Worm (Caenorhabditis elegans) whole organism, L4 larva: ENCODE data around the gene F15G9.5.

ENCODE experiments used
- daf-12 ChIP-seq: fragments of 150-350 bp; optimal IDR thresholded peaks from 2 replicates; lab custom pipeline; 2014; ENCODE audit warnings: missing biosample characterization, missing genetic modification reagents, missing genetic modification characterization
- mxl-3 ChIP-seq: fragments of 200-800 bp; sonication (Bioruptor generic); optimal IDR thresholded peaks from 2 replicates; lab custom pipeline; 2018; ENCODE audit warnings: mild to moderate bottlenecking, missing genetic modification characterization, missing compliant biosample characterization
- nhr-77 ChIP-seq: fragments of 150-350 bp; optimal IDR thresholded peaks from 2 replicates; lab custom pipeline; 2014; ENCODE audit warnings: missing biosample characterization, missing genetic modification characterization
- tra-1 ChIP-seq: fragments of 200-800 bp; sonication (Bioruptor generic); IDR thresholded peaks from 2 replicates; pipeline ENCODE4 v1.3.6; 2022; ENCODE audit warnings: missing genetic modification reagents, missing genetic modification characterization, missing compliant biosample characterization

- TF ChIP-seq nhr-77 (tag; lab: Kevin White, UChicago), result no peak
- no peak for TF ChIP-seq mxl-3
- no peak for TF ChIP-seq tra-1 (GFP tag; lab: Robert Waterston, UW)
- no peak for TF ChIP-seq daf-12
Measured at ce11 chrX:9687264-9687663, 50.4 kb downstream of the F15G9.5 start.
